Worm (Caenorhabditis elegans) whole organism, L4 larva: Measurements from ENCODE around the gene sand-1.

Source experiments
- F10B5.3 ChIP-seq: sonication (generic microtip); optimal IDR thresholded peaks from 2 replicates; lab custom pipeline; 2016; ENCODE audit warnings: mild to moderate bottlenecking, missing genetic modification characterization, missing compliant biosample characterization
- T26A8.4 ChIP-seq: fragments of 200-800 bp; sonication (Bioruptor generic); IDR thresholded peaks from 2 replicates; pipeline ENCODE4 v1.3.6; 2022; ENCODE audit warnings: missing genetic modification characterization, missing compliant biosample characterization
- Y75B8A.6 ChIP-seq: fragments of 200-800 bp; sonication (Bioruptor generic); IDR thresholded peaks from 2 replicates; pipeline ENCODE4 v1.3.6; 2022; ENCODE audit warnings: missing genetic modification reagents, missing genetic modification characterization, missing compliant biosample characterization
- ZK546.5 ChIP-seq, 2 experiments: sonication (generic microtip); optimal IDR thresholded peaks; 2 replicates each; lab custom pipeline; 2017; ENCODE audit warnings: missing biosample characterization in 2 of 2, missing genetic modification characterization in 2 of 2
- aha-1 ChIP-seq: fragments of 150-350 bp; peaks from one replicate; lab custom pipeline; 2014; ENCODE audit warnings: missing biosample characterization, missing genetic modification characterization
- aly-2 ChIP-seq: sonication (generic microtip); optimal IDR thresholded peaks from 2 replicates; lab custom pipeline; 2018; ENCODE audit warnings: missing biosample characterization, missing genetic modification characterization
- ceh-20 ChIP-seq: fragments of 200-800 bp; sonication (Bioruptor generic); IDR thresholded peaks from 2 replicates; pipeline ENCODE4 v1.3.6; 2022; ENCODE audit warnings: missing genetic modification reagents, missing genetic modification characterization, missing compliant biosample characterization
- ceh-32 ChIP-seq: sonication (generic microtip); optimal IDR thresholded peaks from 2 replicates; lab custom pipeline; 2016; ENCODE audit warnings: mild to moderate bottlenecking, missing genetic modification characterization, missing compliant biosample characterization; ENCODE audit not compliant: poor library complexity
- ceh-62 ChIP-seq: sonication (generic microtip); optimal IDR thresholded peaks from 2 replicates; lab custom pipeline; 2017; ENCODE audit warnings: missing biosample characterization, missing genetic modification characterization
- ces-1 ChIP-seq: fragments of 150-350 bp; sonication (generic microtip); optimal IDR thresholded peaks from 4 replicates; lab custom pipeline; 2014; ENCODE audit warnings: missing biosample characterization, missing genetic modification reagents, missing genetic modification characterization
- daf-8 ChIP-seq: fragments of 200-800 bp; sonication (Bioruptor generic); IDR thresholded peaks from 2 replicates; pipeline ENCODE4 v1.3.6; 2022; ENCODE audit warnings: missing genetic modification characterization, missing compliant biosample characterization
- dmd-6 ChIP-seq: fragments of 200-800 bp; sonication (Bioruptor generic); IDR thresholded peaks from 2 replicates; pipeline ENCODE4 v1.3.6; 2022; ENCODE audit warnings: missing genetic modification reagents, missing genetic modification characterization, missing compliant biosample characterization
- duxl-1 ChIP-seq: sonication (generic microtip); optimal IDR thresholded peaks from 2 replicates; lab custom pipeline; 2016; ENCODE audit warnings: mild to moderate bottlenecking, missing genetic modification characterization, moderate library complexity, missing compliant biosample characterization; ENCODE audit not compliant: poor library complexity
- egl-27 ChIP-seq: sonication (generic microtip); optimal IDR thresholded peaks from 3 replicates; lab custom pipeline; 2017; ENCODE audit warnings: missing biosample characterization, missing genetic modification reagents, missing genetic modification characterization
- fkh-10 ChIP-seq: fragments of 150-350 bp; optimal IDR thresholded peaks from 2 replicates; lab custom pipeline; 2014; ENCODE audit warnings: missing biosample characterization, missing genetic modification reagents, missing genetic modification characterization
- hlh-11 ChIP-seq: fragments of 200-800 bp; sonication (Bioruptor generic); optimal IDR thresholded peaks from 2 replicates; lab custom pipeline; 2018; ENCODE audit warnings: mild to moderate bottlenecking, missing genetic modification characterization, missing compliant biosample characterization
- hlh-30 ChIP-seq: sonication (generic microtip); optimal IDR thresholded peaks from 2 replicates; lab custom pipeline; 2017; ENCODE audit warnings: antibody characterized with exemption, mild to moderate bottlenecking, missing genetic modification characterization, missing compliant biosample characterization; ENCODE audit not compliant: insufficient read depth
- jun-1 ChIP-seq: fragments of 150-350 bp; optimal IDR thresholded peaks from 2 replicates; lab custom pipeline; 2014; ENCODE audit warnings: missing biosample characterization, missing genetic modification reagents, missing genetic modification characterization
- lin-1 ChIP-seq: fragments of 200-800 bp; sonication (Bioruptor generic); IDR thresholded peaks from 2 replicates; pipeline ENCODE4 v1.3.6; 2022; ENCODE audit warnings: missing genetic modification reagents, missing genetic modification characterization, missing compliant biosample characterization
- madf-9 ChIP-seq: fragments of 200-800 bp; sonication (Bioruptor generic); conservative IDR thresholded peaks from 2 replicates; pipeline ENCODE4 v1.3.6; 2022; ENCODE audit warnings: missing genetic modification reagents, missing genetic modification characterization, missing compliant biosample characterization
- mdl-1 ChIP-seq, 2 experiments: fragments of 150-350 bp in 1 of 2; sonication (generic microtip) in 1 of 2; optimal IDR thresholded peaks; 2 replicates each; lab custom pipeline; 2014 to 2017; ENCODE audit warnings: missing biosample characterization in 2 of 2, missing genetic modification characterization in 2 of 2
- mdt-29 ChIP-seq: fragments of 200-800 bp; sonication (Bioruptor generic); IDR thresholded peaks from 2 replicates; pipeline ENCODE4 v1.3.6; 2022; ENCODE audit warnings: missing genetic modification reagents, missing genetic modification characterization, missing compliant biosample characterization
- nhr-10 ChIP-seq: fragments of 150-350 bp; optimal IDR thresholded peaks from 2 replicates; lab custom pipeline; 2014; ENCODE audit warnings: missing biosample characterization, missing genetic modification characterization
- nhr-11 ChIP-seq: fragments of 150-350 bp; optimal IDR thresholded peaks from 2 replicates; lab custom pipeline; 2014; ENCODE audit warnings: missing biosample characterization, missing genetic modification characterization
- nhr-25 ChIP-seq: sonication (generic microtip); optimal IDR thresholded peaks from 2 replicates; lab custom pipeline; 2017; ENCODE audit warnings: missing genetic modification characterization, mild to moderate bottlenecking, missing compliant biosample characterization, antibody characterized with exemption, moderate library complexity, borderline replicate concordance; ENCODE audit not compliant: insufficient read depth
- nhr-28 ChIP-seq: fragments of 150-350 bp; optimal IDR thresholded peaks from 2 replicates; lab custom pipeline; 2014; ENCODE audit warnings: missing biosample characterization, missing genetic modification characterization
- nhr-41 ChIP-seq: fragments of 200-800 bp; sonication (Bioruptor generic); IDR thresholded peaks from 2 replicates; pipeline ENCODE4 v1.3.6; 2022; ENCODE audit warnings: missing genetic modification reagents, missing genetic modification characterization, missing compliant biosample characterization
- nhr-42 ChIP-seq: fragments of 200-800 bp; sonication (Bioruptor generic); IDR thresholded peaks from 2 replicates; pipeline ENCODE4 v1.3.6; 2022; ENCODE audit warnings: missing genetic modification characterization, missing compliant biosample characterization
- nhr-48 ChIP-seq: sonication (generic microtip); optimal IDR thresholded peaks from 2 replicates; lab custom pipeline; 2016; ENCODE audit warnings: mild to moderate bottlenecking, missing genetic modification characterization, missing compliant biosample characterization
- nhr-76 ChIP-seq: fragments of 150-350 bp; optimal IDR thresholded peaks from 2 replicates; lab custom pipeline; 2014; ENCODE audit warnings: missing biosample characterization, missing genetic modification characterization
- nhr-77 ChIP-seq: fragments of 150-350 bp; optimal IDR thresholded peaks from 2 replicates; lab custom pipeline; 2014; ENCODE audit warnings: missing biosample characterization, missing genetic modification characterization
- pha-4 ChIP-seq, 2 experiments: fragments of 150-350 bp in 1 of 2; fragments of 200-800 bp in 1 of 2; sonication (Bioruptor generic) in 1 of 2; IDR thresholded peaks in 1 of 2; optimal IDR thresholded peaks in 1 of 2; 2 replicates each; pipeline versions ENCODE4 v1.3.6 to Lab custom; 2014 to 2022; ENCODE audit warnings: missing genetic modification characterization in 2 of 2, missing genetic modification reagents in 2 of 2, missing biosample characterization in 1 of 2, missing compliant biosample characterization in 1 of 2
- php-3 ChIP-seq: fragments of 200-800 bp; sonication (Bioruptor generic); IDR thresholded peaks from 2 replicates; pipeline ENCODE4 v1.3.6; 2022; ENCODE audit warnings: missing genetic modification reagents, missing genetic modification characterization, missing compliant biosample characterization
- set-16 ChIP-seq: fragments of 200-800 bp; sonication (Bioruptor generic); IDR thresholded peaks from 2 replicates; pipeline ENCODE4 v1.3.6; 2022; ENCODE audit warnings: missing genetic modification reagents, missing genetic modification characterization, missing compliant biosample characterization
- skn-1 ChIP-seq: fragments of 150-350 bp; optimal IDR thresholded peaks from 2 replicates; lab custom pipeline; 2014; ENCODE audit warnings: missing biosample characterization, missing genetic modification characterization
- snpc-1.2 ChIP-seq: fragments of 200-800 bp; sonication (Bioruptor generic); IDR thresholded peaks from 2 replicates; pipeline ENCODE4 v1.3.6; 2022; ENCODE audit warnings: missing genetic modification reagents, missing genetic modification characterization, missing compliant biosample characterization
- snpc-4 ChIP-seq: fragments of 150-350 bp; optimal IDR thresholded peaks from 2 replicates; lab custom pipeline; 2014; ENCODE audit warnings: missing biosample characterization, missing genetic modification characterization
- spr-3 ChIP-seq: fragments of 200-800 bp; sonication (Bioruptor generic); optimal IDR thresholded peaks from 2 replicates; lab custom pipeline; 2018; ENCODE audit warnings: mild to moderate bottlenecking, missing genetic modification characterization, missing compliant biosample characterization
- unc-62 ChIP-seq, 3 experiments: fragments of 150-350 bp in 1 of 3; sonication (generic microtip); optimal IDR thresholded peaks in 2 of 3; peaks in 1 of 3; 1 replicate in 1 of 3; 2 replicates in 2 of 3; lab custom pipeline; 2014 to 2017; ENCODE audit warnings: missing biosample characterization in 3 of 3, missing genetic modification characterization in 3 of 3, missing genetic modification reagents in 3 of 3, missing genotype in 1 of 3
- vab-7 ChIP-seq: fragments of 200-800 bp; sonication (Bioruptor generic); IDR thresholded peaks from 2 replicates; pipeline ENCODE4 v1.3.6; 2022; ENCODE audit warnings: missing genetic modification reagents, missing genetic modification characterization, missing compliant biosample characterization
- zag-1 ChIP-seq: fragments of 150-350 bp; optimal IDR thresholded peaks from 2 replicates; lab custom pipeline; 2014; ENCODE audit warnings: missing biosample characterization, missing genetic modification characterization
- zfp-2 ChIP-seq: sonication (generic microtip); optimal IDR thresholded peaks from 2 replicates; lab custom pipeline; 2016; ENCODE audit warnings: mild to moderate bottlenecking, missing genetic modification characterization, missing compliant biosample characterization
- zip-11 ChIP-seq: fragments of 200-800 bp; sonication (Bioruptor generic); IDR thresholded peaks from 2 replicates; pipeline ENCODE4 v1.3.6; 2022; ENCODE audit warnings: missing genetic modification characterization, missing compliant biosample characterization
- zip-2 ChIP-seq: fragments of 150-350 bp; optimal IDR thresholded peaks from 2 replicates; lab custom pipeline; 2014; ENCODE audit warnings: missing biosample characterization, missing genetic modification characterization
- ztf-11 ChIP-seq: fragments of 150-350 bp; optimal IDR thresholded peaks from 2 replicates; lab custom pipeline; 2014; ENCODE audit warnings: missing biosample characterization, missing genetic modification characterization

Gene sand-1

DNA sequence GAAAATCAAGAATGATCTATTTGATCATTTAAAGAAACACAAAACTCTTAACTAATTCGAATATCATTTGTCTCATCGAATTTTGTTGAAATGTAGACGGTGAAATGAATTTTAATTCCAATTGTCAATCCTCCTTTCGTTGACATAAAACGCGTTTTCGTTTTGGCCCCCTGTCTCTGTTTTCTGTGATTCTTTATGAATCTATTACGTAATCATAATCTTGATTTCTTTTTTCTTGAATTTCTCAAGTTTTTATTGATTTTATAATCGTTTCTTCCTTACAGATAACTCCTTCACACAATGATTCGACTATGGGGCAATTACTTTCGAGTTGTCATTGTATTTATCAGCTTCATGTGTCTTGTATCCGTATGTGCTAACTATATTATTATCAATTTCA, 34.5 kb upstream of the sand-1 start, which contains the start of gene Y4C6B.3:
Gene Y4C6B.3 (plus strand): TSS at position 301 of the 400 bp plus-strand sequence.
- no peak for TF ChIP-seq set-16 (GFP tag; lab: Robert Waterston, UW)
- no peak for TF ChIP-seq mdt-29
- TF ChIP-seq zfp-2 (tag; lab: Kevin White, UChicago), result no peak
- no peak for TF ChIP-seq nhr-11
- TF ChIP-seq jun-1 (tag; lab: Kevin White, UChicago), result no peak
- no peak for TF ChIP-seq aly-2 (tag; lab: Kevin White, UChicago)

DNA sequence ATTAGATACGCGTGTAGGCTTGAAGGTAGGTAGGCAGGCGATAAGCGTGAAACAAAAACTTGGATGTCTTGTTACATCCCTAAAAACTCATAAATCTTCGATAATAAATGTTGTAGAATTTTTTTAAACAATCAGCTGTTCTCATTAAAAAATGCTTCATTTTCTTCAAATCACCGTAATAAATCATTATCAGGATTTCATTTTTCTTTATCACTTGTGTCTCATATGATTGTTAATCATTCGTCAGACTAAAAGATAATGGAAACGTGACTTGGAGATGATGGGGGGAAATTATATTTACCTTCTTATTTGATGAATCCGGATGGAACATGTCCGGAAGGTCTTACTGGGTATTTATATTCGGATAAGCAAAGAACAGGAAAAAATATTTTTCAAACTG, 33.2 kb upstream of the sand-1 start:
- TF ChIP-seq php-3 (GFP tag; lab: Robert Waterston, UW) (no peak), duxl-1 (tag; lab: Kevin White, UChicago) (no peak), ceh-32 (tag; lab: Kevin White, UChicago) (no peak), hlh-30 (tag; lab: Kevin White, UChicago) (peak; percentile 45), mdl-1 (tag; optimal IDR thresholded peaks at IDR 0.05; lab: Kevin White, UChicago) (peak in 1 of 2 experiments; percentile 38), nhr-28 (peak; percentile 13), nhr-48 (tag; lab: Kevin White, UChicago) (no peak), ztf-11 (tag; lab: Kevin White, UChicago) (no peak), ceh-20 (GFP tag; lab: Robert Waterston, UW) (peak; percentile 31; the same call in 1 of the 2 replicates), zip-2 (tag; lab: Kevin White, UChicago) (no peak)

DNA sequence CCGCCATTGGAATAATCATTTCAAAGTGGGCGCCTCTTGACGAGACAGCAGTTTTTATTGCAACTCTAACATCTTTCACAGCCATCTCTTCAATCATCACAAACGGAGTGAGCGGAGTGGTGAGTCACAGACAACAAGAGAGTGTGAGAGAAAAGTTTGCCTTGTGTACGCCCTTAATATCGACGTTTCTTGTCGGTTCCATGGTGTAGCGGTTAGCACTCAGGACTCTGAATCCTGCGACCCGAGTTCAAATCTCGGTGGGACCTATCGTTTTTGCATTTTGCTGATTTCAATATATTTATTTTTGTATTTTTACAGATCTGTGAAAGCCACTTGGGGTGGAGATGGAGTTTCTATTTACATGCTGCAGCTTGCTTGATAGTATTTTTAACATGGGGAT, 32.1 kb upstream of the sand-1 start:
- no peak for TF ChIP-seq zip-11 (GFP tag; lab: Robert Waterston, UW)
- TF ChIP-seq vab-7 (GFP tag; lab: Robert Waterston, UW), result no peak; the same call in 1 of the 2 replicates
- peak; percentile 58 for TF ChIP-seq dmd-6 (GFP tag; lab: Robert Waterston, UW)
- no peak for TF ChIP-seq ZK546.5 (tag; optimal IDR thresholded peaks at IDR 0.05; lab: Kevin White, UChicago)
- TF ChIP-seq snpc-1.2, result peak; percentile 96
- no peak for TF ChIP-seq set-16 (GFP tag; lab: Robert Waterston, UW)
- TF ChIP-seq ceh-32 (tag; lab: Kevin White, UChicago), result no peak
- no peak for TF ChIP-seq ztf-11 (tag; lab: Kevin White, UChicago)
- 0 out of 2 replicates have a peak, but pooled peaks have one; percentile 27 for TF ChIP-seq php-3 (GFP tag; lab: Robert Waterston, UW)
- TF ChIP-seq nhr-77 (tag; lab: Kevin White, UChicago), result no peak
- TF ChIP-seq nhr-41 (GFP tag; lab: Robert Waterston, UW), result no peak
- TF ChIP-seq skn-1 (tag; lab: Kevin White, UChicago), result no peak
- no peak for TF ChIP-seq nhr-42 (GFP tag; lab: Robert Waterston, UW)
- peak; percentile 34; the same call in 1 of the 2 replicates for TF ChIP-seq madf-9
- no peak for TF ChIP-seq zag-1
- no peak for TF ChIP-seq spr-3 (GFP tag; lab: Kevin White, UChicago)
- peak; percentile 70; the same call in 1 of the 2 replicates for TF ChIP-seq T26A8.4
- peak; percentile 12 for TF ChIP-seq aha-1 (tag; lab: Kevin White, UChicago)
- TF ChIP-seq mdl-1 (tag; optimal IDR thresholded peaks at IDR 0.05; lab: Kevin White, UChicago), result no peak
- TF ChIP-seq egl-27 (tag; lab: Kevin White, UChicago), result no peak
- no peak for TF ChIP-seq daf-8 (GFP tag; lab: Robert Waterston, UW)
- TF ChIP-seq ceh-20 (GFP tag; lab: Robert Waterston, UW), result 0 out of 2 replicates have a peak, but pooled peaks have one; percentile 67
- no peak for TF ChIP-seq ces-1 (GFP tag; lab: Kevin White, UChicago)
- no peak for TF ChIP-seq nhr-25 (tag; lab: Kevin White, UChicago)
- TF ChIP-seq Y75B8A.6 (GFP tag; lab: Robert Waterston, UW), result no peak
- TF ChIP-seq snpc-4, result no peak
- TF ChIP-seq nhr-76 (tag; lab: Kevin White, UChicago), result no peak
- no peak for TF ChIP-seq nhr-10 (tag; lab: Kevin White, UChicago)
- no peak for TF ChIP-seq lin-1 (GFP tag; lab: Robert Waterston, UW)
- TF ChIP-seq fkh-10 (GFP tag; lab: Kevin White, UChicago), result no peak
- TF ChIP-seq unc-62 (GFP tag; optimal IDR thresholded peaks at IDR 0.05 in 1 of 2; lab: Kevin White, UChicago), result peak in 1 of 2 experiments; percentile 19
- TF ChIP-seq unc-62 (tag; optimal IDR thresholded peaks at IDR 0.05; lab: Kevin White, UChicago), result no peak
- no peak for TF ChIP-seq jun-1 (tag; lab: Kevin White, UChicago)
- TF ChIP-seq F10B5.3 (tag; lab: Kevin White, UChicago), result no peak
- TF ChIP-seq hlh-11 (tag; lab: Kevin White, UChicago), result peak; percentile 49
- peak; percentile 75; the same call in 1 of the 2 replicates for TF ChIP-seq pha-4 (GFP tag; IDR thresholded peaks at IDR 0.05; lab: Robert Waterston, UW)
- TF ChIP-seq pha-4 (tag; optimal IDR thresholded peaks at IDR 0.05; lab: Kevin White, UChicago), result no peak
- TF ChIP-seq ceh-62 (tag; lab: Kevin White, UChicago), result no peak
- peak; percentile 25 for TF ChIP-seq duxl-1 (tag; lab: Kevin White, UChicago)
